Worm (Caenorhabditis elegans) whole organism, L1 larva: ENCODE data around the gene F13A2.9.

Experiments used
- F16B12.6 ChIP-seq: fragments of 150-350 bp; optimal IDR thresholded peaks from 2 replicates; lab custom pipeline; 2014; ENCODE audit warnings: missing biosample characterization, missing genetic modification characterization
- Y116A8C.19 ChIP-seq: sonication (generic microtip); optimal IDR thresholded peaks from 2 replicates; lab custom pipeline; 2016; ENCODE audit warnings: missing compliant biosample characterization, missing genetic modification characterization, borderline replicate concordance
- aha-1 ChIP-seq: fragments of 150-350 bp; optimal IDR thresholded peaks from 2 replicates; lab custom pipeline; 2014; ENCODE audit warnings: missing biosample characterization, missing genetic modification characterization
- alr-1 ChIP-seq: fragments of 200-800 bp; sonication (Bioruptor generic); optimal IDR thresholded peaks from 2 replicates; lab custom pipeline; 2018; ENCODE audit warnings: borderline replicate concordance, mild to moderate bottlenecking, missing genetic modification characterization, missing compliant biosample characterization
- ama-1 ChIP-seq: fragments of 150-350 bp; optimal IDR thresholded peaks from 2 replicates; lab custom pipeline; 2014
- blmp-1 ChIP-seq: fragments of 150-350 bp; optimal IDR thresholded peaks from 2 replicates; lab custom pipeline; 2014; ENCODE audit warnings: missing biosample characterization, missing genetic modification characterization
- ceh-82 ChIP-seq, 3 experiments: fragments of 150-350 bp in 1 of 3; sonication (generic microtip) in 2 of 3; optimal IDR thresholded peaks; 2 replicates each; lab custom pipeline; 2014 to 2017; ENCODE audit warnings: missing biosample characterization in 3 of 3, missing genetic modification characterization in 3 of 3
- ceh-88 ChIP-seq: fragments of 200-800 bp; sonication (Bioruptor generic); IDR thresholded peaks from 2 replicates; pipeline ENCODE4 v1.3.6; 2022; ENCODE audit warnings: missing genetic modification characterization, missing compliant biosample characterization
- dpl-1 ChIP-seq, 3 experiments: fragments of 150-350 bp in 2 of 3; sonication (generic microtip) in 1 of 3; optimal IDR thresholded peaks; 2 replicates each; lab custom pipeline; 2014 to 2017; ENCODE audit warnings: missing biosample characterization in 3 of 3, missing genetic modification characterization in 3 of 3, missing genetic modification reagents in 3 of 3
- dsc-1 ChIP-seq: sonication (generic microtip); optimal IDR thresholded peaks from 2 replicates; lab custom pipeline; 2016; ENCODE audit warnings: mild to moderate bottlenecking, missing genetic modification characterization, missing compliant biosample characterization
- efl-1 ChIP-seq, 4 experiments: fragments of 150-350 bp; optimal IDR thresholded peaks in 3 of 4; peaks in 1 of 4; 1 replicate in 1 of 4; 2 replicates in 3 of 4; lab custom pipeline; 2014; ENCODE audit warnings: missing biosample characterization in 2 of 4, missing genetic modification characterization in 2 of 4, missing genetic modification reagents in 2 of 4
- egl-27 ChIP-seq, 2 experiments: fragments of 150-350 bp in 1 of 2; sonication (generic microtip); optimal IDR thresholded peaks; 3 replicates each; lab custom pipeline; 2017 to 2018; ENCODE audit warnings: missing biosample characterization in 2 of 2, missing genetic modification characterization in 2 of 2, missing genetic modification reagents in 2 of 2
- elt-3 ChIP-seq, 6 experiments: fragments of 150-350 bp in 1 of 6; sonication (generic microtip); optimal IDR thresholded peaks; 2 replicates each; lab custom pipeline; 2017 to 2018; ENCODE audit warnings: missing biosample characterization in 6 of 6, missing genetic modification characterization in 6 of 6, inconsistent platforms in 1 of 6
- fkh-10 ChIP-seq: sonication (generic microtip); optimal IDR thresholded peaks from 2 replicates; lab custom pipeline; 2017; ENCODE audit warnings: missing biosample characterization, missing genetic modification reagents, missing genetic modification characterization
- fkh-4 ChIP-seq: sonication (generic microtip); optimal IDR thresholded peaks from 2 replicates; lab custom pipeline; 2016; ENCODE audit warnings: missing compliant biosample characterization, missing genetic modification characterization, borderline replicate concordance
- grh-1 ChIP-seq: fragments of 200-800 bp; sonication (Bioruptor generic); IDR thresholded peaks from 2 replicates; pipeline ENCODE4 v1.3.6; 2022; ENCODE audit warnings: missing genetic modification reagents, missing genetic modification characterization, missing compliant biosample characterization
- hlh-4 ChIP-seq: sonication (generic microtip); optimal IDR thresholded peaks from 2 replicates; lab custom pipeline; 2016; ENCODE audit warnings: mild to moderate bottlenecking, missing genetic modification characterization, missing compliant biosample characterization
- hpl-2 ChIP-seq: fragments of 150-350 bp; optimal IDR thresholded peaks from 2 replicates; lab custom pipeline; 2014; ENCODE audit warnings: missing biosample characterization, missing genetic modification reagents, missing genetic modification characterization
- irx-1 ChIP-seq: sonication (generic microtip); optimal IDR thresholded peaks from 2 replicates; lab custom pipeline; 2016; ENCODE audit warnings: missing genetic modification characterization, missing compliant biosample characterization
- isw-1 ChIP-seq: fragments of 200-800 bp; sonication (Bioruptor generic); IDR thresholded peaks from 2 replicates; pipeline ENCODE4 v1.3.6; 2022; ENCODE audit warnings: missing genetic modification characterization, missing compliant biosample characterization
- jun-1 ChIP-seq: fragments of 150-350 bp; optimal IDR thresholded peaks from 2 replicates; lab custom pipeline; 2014; ENCODE audit warnings: missing biosample characterization, missing genetic modification reagents, missing genetic modification characterization
- lin-14 ChIP-seq: fragments of 200-800 bp; sonication (Bioruptor generic); optimal IDR thresholded peaks from 2 replicates; lab custom pipeline; 2018; ENCODE audit warnings: mild to moderate bottlenecking, missing genetic modification characterization, moderate library complexity, missing compliant biosample characterization
- lin-39 ChIP-seq: fragments of 150-350 bp; optimal IDR thresholded peaks from 2 replicates; lab custom pipeline; 2014; ENCODE audit warnings: missing biosample characterization, missing genetic modification reagents, missing genetic modification characterization
- mdl-1 ChIP-seq, 2 experiments: fragments of 150-350 bp; optimal IDR thresholded peaks; 2 replicates each; lab custom pipeline; 2014 to 2017; ENCODE audit warnings: missing biosample characterization in 2 of 2, missing genetic modification characterization in 2 of 2, inconsistent platforms in 1 of 2
- nhr-12 ChIP-seq: sonication (generic microtip); optimal IDR thresholded peaks from 2 replicates; lab custom pipeline; 2017; ENCODE audit warnings: missing biosample characterization, missing genetic modification characterization
- nhr-19 ChIP-seq: fragments of 200-800 bp; sonication (Bioruptor generic); conservative IDR thresholded peaks from 2 replicates; pipeline ENCODE4 v1.3.6; 2022; ENCODE audit warnings: missing genetic modification characterization, missing compliant biosample characterization
- nhr-76 ChIP-seq: sonication (generic microtip); optimal IDR thresholded peaks from 2 replicates; lab custom pipeline; 2017; ENCODE audit warnings: missing biosample characterization, missing genetic modification characterization
- nhr-90 ChIP-seq: sonication (generic microtip); optimal IDR thresholded peaks from 2 replicates; lab custom pipeline; 2016; ENCODE audit warnings: mild to moderate bottlenecking, missing genetic modification characterization, missing compliant biosample characterization; ENCODE audit not compliant: poor library complexity
- pag-3 ChIP-seq: sonication (generic microtip); optimal IDR thresholded peaks from 2 replicates; lab custom pipeline; 2017; ENCODE audit warnings: missing genetic modification characterization, mild to moderate bottlenecking, missing compliant biosample characterization, antibody characterized with exemption, borderline replicate concordance; ENCODE audit not compliant: insufficient read depth
- pax-3 ChIP-seq: fragments of 200-800 bp; sonication (Bioruptor generic); optimal IDR thresholded peaks from 2 replicates; lab custom pipeline; 2018; ENCODE audit warnings: mild to moderate bottlenecking, missing genetic modification characterization, moderate library complexity, missing compliant biosample characterization
- snpc-4 ChIP-seq: fragments of 150-350 bp; optimal IDR thresholded peaks from 2 replicates; lab custom pipeline; 2014; ENCODE audit warnings: missing biosample characterization, missing genetic modification characterization
- sox-4 ChIP-seq: sonication (generic microtip); optimal IDR thresholded peaks from 2 replicates; lab custom pipeline; 2016; ENCODE audit warnings: missing genetic modification characterization, missing compliant biosample characterization
- swsn-7 ChIP-seq: sonication (generic microtip); optimal IDR thresholded peaks from 2 replicates; lab custom pipeline; 2016; ENCODE audit warnings: missing genetic modification characterization, missing compliant biosample characterization
- unc-130 ChIP-seq: fragments of 150-350 bp; optimal IDR thresholded peaks from 2 replicates; lab custom pipeline; 2017; ENCODE audit warnings: missing biosample characterization, missing genetic modification characterization, inconsistent platforms
- unc-86 ChIP-seq: sonication (generic microtip); optimal IDR thresholded peaks from 2 replicates; lab custom pipeline; 2016; ENCODE audit warnings: missing genetic modification characterization, missing compliant biosample characterization
- unc-98 ChIP-seq: fragments of 200-800 bp; sonication (Bioruptor generic); IDR thresholded peaks from 2 replicates; pipeline ENCODE4 v1.3.6; 2022; ENCODE audit warnings: missing genetic modification characterization, missing compliant biosample characterization
- zip-4 ChIP-seq: fragments of 200-800 bp; sonication (Bioruptor generic); optimal IDR thresholded peaks from 2 replicates; lab custom pipeline; 2018; ENCODE audit warnings: mild to moderate bottlenecking, missing genetic modification characterization, moderate library complexity, missing compliant biosample characterization
- ztf-11 ChIP-seq, 2 experiments: sonication (generic microtip); optimal IDR thresholded peaks; 2 replicates each; lab custom pipeline; 2016 to 2017; ENCODE audit warnings: missing genetic modification characterization in 2 of 2, missing biosample characterization in 1 of 2, missing compliant biosample characterization in 1 of 2

Gene F13A2.9

ce11 chrV:4370515-4370914 lies 16.8 kb downstream of the F13A2.9 start:
- TF ChIP-seq alr-1 (tag; lab: Kevin White, UChicago) (peak; percentile 81), ztf-11 (tag; optimal IDR thresholded peaks at IDR 0.05; lab: Kevin White, UChicago) (no peak)

- no peak for TF ChIP-seq nhr-19 (GFP tag; lab: Robert Waterston, UW)
- no peak for TF ChIP-seq efl-1 (optimal IDR thresholded peaks at IDR 0.05; lab: Kevin White, UChicago)
- TF ChIP-seq efl-1 (GFP tag; optimal IDR thresholded peaks at IDR 0.05 in 1 of 2; lab: Kevin White, UChicago) = peak in 1 of 2 experiments; percentile 26
- no peak for TF ChIP-seq nhr-76 (tag; lab: Kevin White, UChicago)
These were observed 20.9 kb downstream of the F13A2.9 start, which contains the start of gene F32D1.11 for ce11 chrV:4366440-4366839. F32D1.11 (minus strand) TSS chrV:4366540.

- TF ChIP-seq hlh-4 = no peak
- TF ChIP-seq ceh-82 (tag; optimal IDR thresholded peaks at IDR 0.05; lab: Kevin White, UChicago) = no peak
- no peak for TF ChIP-seq Y116A8C.19
- TF ChIP-seq mdl-1 (tag; optimal IDR thresholded peaks at IDR 0.05; lab: Kevin White, UChicago) = no peak
- no peak for TF ChIP-seq unc-98 (GFP tag; lab: Robert Waterston, UW)
- TF ChIP-seq fkh-4 = no peak
- no peak for TF ChIP-seq pag-3 (tag; lab: Kevin White, UChicago)
These were observed 22.8 kb downstream of the F13A2.9 start, which contains the start of gene grl-13 for ce11 chrV:4364517-4364916. grl-13 (minus strand) TSS chrV:4364617.

DNA sequence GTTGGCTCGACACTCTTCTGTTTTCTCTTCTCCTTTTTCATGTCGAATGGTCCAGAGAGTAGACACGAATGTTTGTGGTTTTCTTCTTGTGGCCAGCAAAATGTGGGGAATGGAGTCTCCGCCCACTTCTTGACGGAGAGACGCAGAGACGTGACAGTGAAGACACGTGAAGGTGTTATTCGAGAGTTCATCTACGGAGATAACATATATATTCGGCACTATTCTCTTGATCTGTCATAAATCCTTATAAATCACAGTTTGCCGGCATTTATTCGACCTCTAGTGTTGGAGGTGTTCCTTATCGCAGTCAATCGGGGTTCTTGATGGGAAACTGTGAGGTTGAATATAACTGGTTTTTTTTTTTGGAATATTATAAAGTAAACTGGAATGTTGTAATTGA lies 25.8 kb downstream of the F13A2.9 start, which contains the start of gene F32D1.3:
F32D1.3 (minus strand) TSS at position 65 of the 400 bp plus-strand sequence.
- TF ChIP-seq blmp-1 (tag; lab: Kevin White, UChicago) = peak; percentile 12
- TF ChIP-seq snpc-4 (tag; lab: Kevin White, UChicago) = no peak

ce11 chrV:4360018-4360417 lies 27.3 kb downstream of the F13A2.9 start:
- TF ChIP-seq pag-3 (tag; lab: Kevin White, UChicago) = no peak
- no peak for TF ChIP-seq nhr-19 (GFP tag; lab: Robert Waterston, UW)
- peak; percentile 46 for TF ChIP-seq lin-14 (GFP tag; lab: Kevin White, UChicago)

- TF ChIP-seq dsc-1 (tag; lab: Kevin White, UChicago) = peak; percentile 74
- TF ChIP-seq lin-14 (GFP tag; lab: Kevin White, UChicago) = peak; percentile 37
- no peak for TF ChIP-seq unc-130 (tag; lab: Kevin White, UChicago)
These were observed 28.2 kb downstream of the F13A2.9 start for ce11 chrV:4359127-4359526.

DNA sequence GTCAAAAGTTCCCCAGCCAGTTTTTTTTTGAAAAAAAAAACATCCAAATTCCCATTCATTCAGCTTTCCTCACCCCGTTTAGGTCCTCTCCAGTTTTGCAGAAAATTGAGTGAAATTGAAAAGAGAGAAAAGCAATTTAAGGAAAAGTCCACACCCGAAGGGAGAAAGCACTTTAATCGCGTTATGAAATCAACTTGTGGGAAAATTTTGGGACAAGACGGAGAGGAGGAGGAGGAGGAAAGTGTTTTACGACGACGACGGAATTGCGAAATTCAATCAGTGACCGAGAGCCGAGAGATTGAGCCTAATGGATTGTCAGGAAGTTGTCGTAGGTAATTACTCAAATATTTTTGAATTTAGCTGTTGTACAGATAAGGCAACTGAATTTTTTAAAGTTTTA lies 29.9 kb downstream of the F13A2.9 start:
- no peak for TF ChIP-seq fkh-10 (GFP tag; lab: Kevin White, UChicago)
- no peak for TF ChIP-seq nhr-90 (tag; lab: Kevin White, UChicago)
- no peak for TF ChIP-seq ama-1 (lab: Kevin White, UChicago)
- no peak for TF ChIP-seq grh-1
- TF ChIP-seq alr-1 (tag; lab: Kevin White, UChicago) = no peak
- TF ChIP-seq F16B12.6 (tag; lab: Kevin White, UChicago) = no peak
- TF ChIP-seq dpl-1 (GFP tag; optimal IDR thresholded peaks at IDR 0.05; lab: Kevin White, UChicago) = no peak
- TF ChIP-seq lin-39 (tag; lab: Kevin White, UChicago) = no peak
- no peak for TF ChIP-seq elt-3 (tag; optimal IDR thresholded peaks at IDR 0.05; lab: Kevin White, UChicago)
- no peak for TF ChIP-seq aha-1 (tag; lab: Kevin White, UChicago)
- TF ChIP-seq zip-4 = no peak
- no peak for TF ChIP-seq nhr-12 (tag; lab: Kevin White, UChicago)
- TF ChIP-seq unc-86 (tag; lab: Kevin White, UChicago) = no peak
- no peak for TF ChIP-seq ceh-88 (GFP tag; lab: Robert Waterston, UW)
- TF ChIP-seq isw-1 (GFP tag; lab: Robert Waterston, UW) = no peak
- peak; percentile 21 for TF ChIP-seq irx-1 (tag; lab: Kevin White, UChicago)
- no peak for TF ChIP-seq unc-130 (tag; lab: Kevin White, UChicago)
- no peak for TF ChIP-seq pag-3 (tag; lab: Kevin White, UChicago)
- no peak for TF ChIP-seq egl-27 (tag; optimal IDR thresholded peaks at IDR 0.05; lab: Kevin White, UChicago)
- TF ChIP-seq jun-1 (tag; lab: Kevin White, UChicago) = no peak
- no peak for TF ChIP-seq sox-4 (tag; lab: Kevin White, UChicago)
- no peak for TF ChIP-seq swsn-7 (tag; lab: Kevin White, UChicago)
- TF ChIP-seq hpl-2 (GFP tag; lab: Kevin White, UChicago) = no peak
- no peak for TF ChIP-seq pax-3 (tag; lab: Kevin White, UChicago)
- peak; percentile 93 for TF ChIP-seq blmp-1 (tag; lab: Kevin White, UChicago)
- no peak for TF ChIP-seq fkh-4
